Fruit fly (Drosophila melanogaster) whole organism, embryonic: ENCODE measurements around the gene CG9760.

Experiments
- CG10147 ChIP-seq: fragments of 200-800 bp; sonication (Bioruptor generic); optimal IDR thresholded peaks from 2 replicates; lab custom pipeline; 2019; ENCODE audit warnings: missing biosample characterization, mild to moderate bottlenecking, missing genetic modification characterization, moderate library complexity
- CG14441 ChIP-seq: fragments of 200-800 bp; sonication (Bioruptor generic); IDR thresholded peaks from 2 replicates; pipeline ENCODE4 v1.3.6; 2022; ENCODE audit warnings: missing biosample characterization, missing genetic modification characterization
- CG30403 ChIP-seq: fragments of 200-800 bp; sonication (Bioruptor generic); optimal IDR thresholded peaks from 3 replicates; lab custom pipeline; 2016; ENCODE audit warnings: missing biosample characterization, missing genetic modification characterization
- CG8478 ChIP-seq: fragments of >200 bp; optimal IDR thresholded peaks from 2 replicates; lab custom pipeline; 2018
- Doc3 ChIP-seq: fragments of 200-800 bp; sonication (Bioruptor generic); IDR thresholded peaks from 3 replicates; pipeline ENCODE4 v1.3.6; 2022; ENCODE audit warnings: missing biosample characterization, missing genetic modification characterization; ENCODE audit not compliant: partially characterized antibody
- Max ChIP-seq: fragments of 200-800 bp; sonication (Bioruptor generic); optimal IDR thresholded peaks from 2 replicates; lab custom pipeline; 2016; ENCODE audit warnings: missing biosample characterization, mild to moderate bottlenecking, missing genetic modification characterization
- exex ChIP-seq: fragments of 200-800 bp; sonication (Bioruptor generic); optimal IDR thresholded peaks from 4 replicates; lab custom pipeline; 2018; ENCODE audit warnings: missing biosample characterization, mild to moderate bottlenecking, missing genetic modification characterization, moderate library complexity
- fd102C ChIP-seq: fragments of 200-800 bp; sonication (Bioruptor generic); optimal IDR thresholded peaks from 2 replicates; lab custom pipeline; 2018; ENCODE audit warnings: missing biosample characterization, mild to moderate bottlenecking, missing genetic modification characterization, moderate library complexity
- grn ChIP-seq: fragments of 200-800 bp; sonication (Bioruptor generic); optimal IDR thresholded peaks from 3 replicates; lab custom pipeline; 2017; ENCODE audit warnings: missing biosample characterization, missing genetic modification characterization
- nom ChIP-seq: fragments of 200-800 bp; sonication (Bioruptor generic); optimal IDR thresholded peaks from 2 replicates; lab custom pipeline; 2017; ENCODE audit warnings: missing biosample characterization, missing genetic modification characterization, mild to moderate bottlenecking, moderate library complexity, missing genetic modification reagents
- wek ChIP-seq: fragments of 200-800 bp; sonication (Bioruptor generic); optimal IDR thresholded peaks from 3 replicates; lab custom pipeline; 2018; ENCODE audit warnings: missing biosample characterization, mild to moderate bottlenecking, missing genetic modification characterization, moderate library complexity

dm6 chr3L:12202980-12203379, 39.4 kb upstream of the CG9760 start:
- no peak for TF ChIP-seq wek (GFP tag; lab: Kevin White, UChicago)
- TF ChIP-seq nom (GFP tag; lab: Kevin White, UChicago) = no peak
- no peak for TF ChIP-seq exex
- TF ChIP-seq Max (GFP tag; lab: Kevin White, UChicago) = no peak
- TF ChIP-seq CG10147 = no peak
- no peak for TF ChIP-seq Doc3 (GFP tag; lab: Robert Waterston, UW)
- no peak for TF ChIP-seq CG30403 (GFP tag; lab: Kevin White, UChicago)
- TF ChIP-seq CG8478 (lab: Kevin White, UChicago) = no peak
- TF ChIP-seq fd102C = no peak
- no peak for TF ChIP-seq grn (GFP tag; lab: Kevin White, UChicago)
- TF ChIP-seq CG14441 = no peak
